Worm (Caenorhabditis elegans) whole organism, L4 larva: ENCODE data around the gene F40F11.3.

Experiments used
- D1046.2 ChIP-seq: fragments of 200-800 bp; sonication (Bioruptor generic); IDR thresholded peaks from 2 replicates; pipeline ENCODE4 v1.3.6; 2022; ENCODE audit warnings: missing genetic modification characterization, missing compliant biosample characterization
- F10B5.3 ChIP-seq: sonication (generic microtip); optimal IDR thresholded peaks from 2 replicates; lab custom pipeline; 2016; ENCODE audit warnings: mild to moderate bottlenecking, missing genetic modification characterization, missing compliant biosample characterization
- F26F4.8 ChIP-seq: fragments of 200-800 bp; sonication (Bioruptor generic); conservative IDR thresholded peaks from 2 replicates; pipeline ENCODE4 v1.3.6; 2022; ENCODE audit warnings: missing genetic modification characterization, missing compliant biosample characterization
- F44E2.7 ChIP-seq: fragments of 200-800 bp; sonication (Bioruptor generic); IDR thresholded peaks from 2 replicates; pipeline ENCODE4 v2.1.2; 2022; ENCODE audit warnings: missing genetic modification characterization, missing compliant biosample characterization
- T26A8.4 ChIP-seq: fragments of 200-800 bp; sonication (Bioruptor generic); IDR thresholded peaks from 2 replicates; pipeline ENCODE4 v1.3.6; 2022; ENCODE audit warnings: missing genetic modification characterization, missing compliant biosample characterization
- ZK337.2 ChIP-seq: fragments of 200-800 bp; sonication (Bioruptor generic); IDR thresholded peaks from 2 replicates; pipeline ENCODE4 v1.3.6; 2022; ENCODE audit warnings: missing genetic modification reagents, missing genetic modification characterization, missing compliant biosample characterization
- ama-1 ChIP-seq: fragments of 150-350 bp; optimal IDR thresholded peaks from 2 replicates; lab custom pipeline; 2014; ENCODE audit warnings: inconsistent platforms, mixed read lengths
- ceh-32 ChIP-seq: sonication (generic microtip); optimal IDR thresholded peaks from 2 replicates; lab custom pipeline; 2016; ENCODE audit warnings: mild to moderate bottlenecking, missing genetic modification characterization, missing compliant biosample characterization; ENCODE audit not compliant: poor library complexity
- ceh-44 ChIP-seq: fragments of 200-800 bp; sonication (Bioruptor generic); IDR thresholded peaks from 2 replicates; pipeline ENCODE4 v1.3.6; 2022; ENCODE audit warnings: missing genetic modification reagents, missing genetic modification characterization, missing compliant biosample characterization
- ces-1 ChIP-seq: fragments of 150-350 bp; sonication (generic microtip); optimal IDR thresholded peaks from 4 replicates; lab custom pipeline; 2014; ENCODE audit warnings: missing biosample characterization, missing genetic modification reagents, missing genetic modification characterization
- ctbp-1 ChIP-seq: fragments of 200-800 bp; sonication (Bioruptor generic); IDR thresholded peaks from 2 replicates; pipeline ENCODE4 v1.3.6; 2022; ENCODE audit warnings: missing genetic modification reagents, missing genetic modification characterization, missing compliant biosample characterization
- daf-19 ChIP-seq: fragments of 200-800 bp; sonication (Bioruptor generic); conservative IDR thresholded peaks from 2 replicates; pipeline ENCODE4 v1.3.6; 2022; ENCODE audit warnings: missing genetic modification characterization, missing compliant biosample characterization
- dmd-8 ChIP-seq: fragments of 200-800 bp; sonication (Bioruptor generic); IDR thresholded peaks from 2 replicates; pipeline ENCODE4 v1.3.6; 2022; ENCODE audit warnings: missing genetic modification characterization, missing compliant biosample characterization
- dmd-9 ChIP-seq: fragments of 200-800 bp; sonication (Bioruptor generic); IDR thresholded peaks from 2 replicates; pipeline ENCODE4 v1.3.6; 2022; ENCODE audit warnings: missing genetic modification reagents, missing genetic modification characterization, missing compliant biosample characterization
- dpl-1 ChIP-seq: fragments of 150-350 bp; optimal IDR thresholded peaks from 2 replicates; lab custom pipeline; 2014; ENCODE audit warnings: missing biosample characterization, missing genetic modification reagents, missing genetic modification characterization
- duxl-1 ChIP-seq: sonication (generic microtip); optimal IDR thresholded peaks from 2 replicates; lab custom pipeline; 2016; ENCODE audit warnings: mild to moderate bottlenecking, missing genetic modification characterization, moderate library complexity, missing compliant biosample characterization; ENCODE audit not compliant: poor library complexity
- fkh-10 ChIP-seq: fragments of 150-350 bp; optimal IDR thresholded peaks from 2 replicates; lab custom pipeline; 2014; ENCODE audit warnings: missing biosample characterization, missing genetic modification reagents, missing genetic modification characterization
- hif-1 ChIP-seq, 2 experiments: sonication (generic microtip); optimal IDR thresholded peaks; 2 replicates each; lab custom pipeline; 2016 to 2017; ENCODE audit warnings: missing compliant biosample characterization in 2 of 2, missing genetic modification characterization in 2 of 2, missing genetic modification reagents in 2 of 2, missing genotype in 2 of 2, mild to moderate bottlenecking in 1 of 2
- hlh-30 ChIP-seq: sonication (generic microtip); optimal IDR thresholded peaks from 2 replicates; lab custom pipeline; 2017; ENCODE audit warnings: antibody characterized with exemption, mild to moderate bottlenecking, missing genetic modification characterization, missing compliant biosample characterization; ENCODE audit not compliant: insufficient read depth
- hmg-1.1 ChIP-seq: fragments of 200-800 bp; sonication (Bioruptor generic); IDR thresholded peaks from 2 replicates; pipeline ENCODE4 v1.3.6; 2022; ENCODE audit warnings: missing genetic modification reagents, missing genetic modification characterization, missing compliant biosample characterization
- lim-7 ChIP-seq: fragments of 200-800 bp; sonication (Bioruptor generic); IDR thresholded peaks from 2 replicates; pipeline ENCODE4 v1.3.6; 2022; ENCODE audit warnings: missing genetic modification characterization, missing compliant biosample characterization
- lin-13 ChIP-seq: fragments of 150-350 bp; optimal IDR thresholded peaks from 2 replicates; lab custom pipeline; 2014; ENCODE audit warnings: missing biosample characterization, missing genetic modification reagents, missing genetic modification characterization
- lin-29 ChIP-seq: fragments of 200-800 bp; sonication (Bioruptor generic); IDR thresholded peaks from 2 replicates; pipeline ENCODE4 v1.3.6; 2022; ENCODE audit warnings: missing genetic modification reagents, missing genetic modification characterization, missing compliant biosample characterization
- lin-39 ChIP-seq: fragments of 150-350 bp; optimal IDR thresholded peaks from 2 replicates; lab custom pipeline; 2014; ENCODE audit warnings: missing biosample characterization, missing genetic modification reagents, missing genetic modification characterization
- madf-5 ChIP-seq, 2 experiments: fragments of 200-800 bp; sonication (Bioruptor generic); IDR thresholded peaks; 2 replicates each; pipeline ENCODE4 v1.3.6; 2022; ENCODE audit warnings: missing compliant biosample characterization in 2 of 2, missing genetic modification characterization in 2 of 2
- mdt-29 ChIP-seq: fragments of 200-800 bp; sonication (Bioruptor generic); IDR thresholded peaks from 2 replicates; pipeline ENCODE4 v1.3.6; 2022; ENCODE audit warnings: missing genetic modification reagents, missing genetic modification characterization, missing compliant biosample characterization
- mes-2 ChIP-seq: sonication (generic microtip); optimal IDR thresholded peaks from 2 replicates; lab custom pipeline; 2016; ENCODE audit warnings: missing genotype, mild to moderate bottlenecking, missing genetic modification characterization, missing compliant biosample characterization; ENCODE audit not compliant: poor library complexity, severe bottlenecking
- nhr-102 ChIP-seq: sonication (generic microtip); optimal IDR thresholded peaks from 2 replicates; lab custom pipeline; 2016; ENCODE audit warnings: mild to moderate bottlenecking, missing genetic modification characterization, moderate library complexity, missing compliant biosample characterization
- nhr-11 ChIP-seq: fragments of 150-350 bp; optimal IDR thresholded peaks from 2 replicates; lab custom pipeline; 2014; ENCODE audit warnings: missing biosample characterization, missing genetic modification characterization
- nhr-237 ChIP-seq: sonication (generic microtip); optimal IDR thresholded peaks from 2 replicates; lab custom pipeline; 2017; ENCODE audit warnings: missing biosample characterization, missing genetic modification characterization
- nhr-28 ChIP-seq: fragments of 150-350 bp; optimal IDR thresholded peaks from 2 replicates; lab custom pipeline; 2014; ENCODE audit warnings: missing biosample characterization, missing genetic modification characterization
- nhr-41 ChIP-seq: fragments of 200-800 bp; sonication (Bioruptor generic); IDR thresholded peaks from 2 replicates; pipeline ENCODE4 v1.3.6; 2022; ENCODE audit warnings: missing genetic modification reagents, missing genetic modification characterization, missing compliant biosample characterization
- nhr-42 ChIP-seq: fragments of 200-800 bp; sonication (Bioruptor generic); IDR thresholded peaks from 2 replicates; pipeline ENCODE4 v1.3.6; 2022; ENCODE audit warnings: missing genetic modification characterization, missing compliant biosample characterization
- nhr-48 ChIP-seq: sonication (generic microtip); optimal IDR thresholded peaks from 2 replicates; lab custom pipeline; 2016; ENCODE audit warnings: mild to moderate bottlenecking, missing genetic modification characterization, missing compliant biosample characterization
- nhr-6 ChIP-seq: fragments of 150-350 bp; optimal IDR thresholded peaks from 2 replicates; lab custom pipeline; 2014; ENCODE audit warnings: missing biosample characterization, missing genetic modification characterization
- pha-4 ChIP-seq, 2 experiments: fragments of 150-350 bp in 1 of 2; fragments of 200-800 bp in 1 of 2; sonication (Bioruptor generic) in 1 of 2; IDR thresholded peaks in 1 of 2; optimal IDR thresholded peaks in 1 of 2; 2 replicates each; pipeline versions ENCODE4 v1.3.6 to Lab custom; 2014 to 2022; ENCODE audit warnings: missing genetic modification characterization in 2 of 2, missing genetic modification reagents in 2 of 2, missing biosample characterization in 1 of 2, missing compliant biosample characterization in 1 of 2
- php-3 ChIP-seq: fragments of 200-800 bp; sonication (Bioruptor generic); IDR thresholded peaks from 2 replicates; pipeline ENCODE4 v1.3.6; 2022; ENCODE audit warnings: missing genetic modification reagents, missing genetic modification characterization, missing compliant biosample characterization
- rbr-2 ChIP-seq: sonication (generic microtip); optimal IDR thresholded peaks from 2 replicates; lab custom pipeline; 2016; ENCODE audit warnings: missing genotype, missing genetic modification characterization, missing compliant biosample characterization
- saeg-2 ChIP-seq: fragments of 200-800 bp; sonication (Bioruptor generic); IDR thresholded peaks from 2 replicates; pipeline ENCODE4 v1.3.6; 2022; ENCODE audit warnings: missing genetic modification reagents, missing genetic modification characterization, missing compliant biosample characterization
- sdz-12 ChIP-seq: fragments of 200-800 bp; sonication (Bioruptor generic); optimal IDR thresholded peaks from 2 replicates; lab custom pipeline; 2018; ENCODE audit warnings: mild to moderate bottlenecking, missing genetic modification characterization, missing compliant biosample characterization
- snpc-1.2 ChIP-seq: fragments of 200-800 bp; sonication (Bioruptor generic); IDR thresholded peaks from 2 replicates; pipeline ENCODE4 v1.3.6; 2022; ENCODE audit warnings: missing genetic modification reagents, missing genetic modification characterization, missing compliant biosample characterization
- spr-3 ChIP-seq: fragments of 200-800 bp; sonication (Bioruptor generic); optimal IDR thresholded peaks from 2 replicates; lab custom pipeline; 2018; ENCODE audit warnings: mild to moderate bottlenecking, missing genetic modification characterization, missing compliant biosample characterization
- tra-1 ChIP-seq: fragments of 200-800 bp; sonication (Bioruptor generic); IDR thresholded peaks from 2 replicates; pipeline ENCODE4 v1.3.6; 2022; ENCODE audit warnings: missing genetic modification reagents, missing genetic modification characterization, missing compliant biosample characterization
- unc-39 ChIP-seq: sonication (generic microtip); optimal IDR thresholded peaks from 2 replicates; lab custom pipeline; 2017; ENCODE audit warnings: missing biosample characterization, missing genetic modification characterization
- unc-62 ChIP-seq, 3 experiments: fragments of 150-350 bp in 1 of 3; sonication (generic microtip); optimal IDR thresholded peaks in 2 of 3; peaks in 1 of 3; 1 replicate in 1 of 3; 2 replicates in 2 of 3; lab custom pipeline; 2014 to 2017; ENCODE audit warnings: missing biosample characterization in 3 of 3, missing genetic modification characterization in 3 of 3, missing genetic modification reagents in 3 of 3, missing genotype in 1 of 3
- vab-7 ChIP-seq: fragments of 200-800 bp; sonication (Bioruptor generic); IDR thresholded peaks from 2 replicates; pipeline ENCODE4 v1.3.6; 2022; ENCODE audit warnings: missing genetic modification reagents, missing genetic modification characterization, missing compliant biosample characterization
- zag-1 ChIP-seq: fragments of 150-350 bp; optimal IDR thresholded peaks from 2 replicates; lab custom pipeline; 2014; ENCODE audit warnings: missing biosample characterization, missing genetic modification characterization
- zfp-3 ChIP-seq: fragments of 200-800 bp; sonication (Bioruptor generic); conservative IDR thresholded peaks from 2 replicates; pipeline ENCODE4 v1.3.6; 2022; ENCODE audit warnings: missing genetic modification reagents, missing genetic modification characterization, missing compliant biosample characterization
- zip-2 ChIP-seq: fragments of 150-350 bp; optimal IDR thresholded peaks from 2 replicates; lab custom pipeline; 2014; ENCODE audit warnings: missing biosample characterization, missing genetic modification characterization
- ztf-11 ChIP-seq: fragments of 150-350 bp; optimal IDR thresholded peaks from 2 replicates; lab custom pipeline; 2014; ENCODE audit warnings: missing biosample characterization, missing genetic modification characterization

The F40F11.3 gene

ce11 chrIV:11566146-11566545 lies 27.7 kb downstream of the F40F11.3 start, which contains the start of gene sec-24.1 (continued):
- peak; percentile 42 for TF ChIP-seq fkh-10 (GFP tag; lab: Kevin White, UChicago)
- TF ChIP-seq ama-1 = no peak
- TF ChIP-seq zfp-3 (GFP tag; lab: Robert Waterston, UW) = 0 out of 2 replicates have a peak, but pooled peaks have one; percentile 55
- TF ChIP-seq nhr-6 (tag; lab: Kevin White, UChicago) = peak; percentile 90
- TF ChIP-seq zip-2 (tag; lab: Kevin White, UChicago) = peak; percentile 54
- no peak for TF ChIP-seq nhr-41 (GFP tag; lab: Robert Waterston, UW)
- TF ChIP-seq vab-7 = no peak
- peak; percentile 52 for TF ChIP-seq lin-13 (GFP tag; lab: Kevin White, UChicago)
- no peak for TF ChIP-seq unc-39 (tag; lab: Kevin White, UChicago)
- no peak for TF ChIP-seq F26F4.8 (GFP tag; lab: Robert Waterston, UW)
- no peak for TF ChIP-seq F44E2.7 (GFP tag; lab: Robert Waterston, UW)
- TF ChIP-seq nhr-11 = peak; percentile 46
- peak; percentile 5 for TF ChIP-seq zag-1 (tag; lab: Kevin White, UChicago)
- peak; percentile 62; the same call in 1 of the 2 replicates for TF ChIP-seq lin-29
- TF ChIP-seq duxl-1 (tag; lab: Kevin White, UChicago) = peak; percentile 87
- no peak for TF ChIP-seq dmd-8 (GFP tag; lab: Robert Waterston, UW)
- TF ChIP-seq ces-1 = no peak
- TF ChIP-seq spr-3 (GFP tag; lab: Kevin White, UChicago) = peak; percentile 28
- TF ChIP-seq F10B5.3 (tag; lab: Kevin White, UChicago) = peak; percentile 41
- no peak for TF ChIP-seq nhr-42 (GFP tag; lab: Robert Waterston, UW)
- TF ChIP-seq hif-1 (tag; optimal IDR thresholded peaks at IDR 0.05; lab: Kevin White, UChicago) = peak in 1 of 2 experiments; percentile 69
- TF ChIP-seq mes-2 (tag; lab: Kevin White, UChicago) = peak; percentile 93
- TF ChIP-seq dmd-9 = no peak
- peak; percentile 82 for TF ChIP-seq rbr-2 (tag; lab: Kevin White, UChicago)
- no peak for TF ChIP-seq lin-39 (tag; lab: Kevin White, UChicago)
- TF ChIP-seq ztf-11 (tag; lab: Kevin White, UChicago) = no peak
- 0 out of 2 replicates have a peak, but pooled peaks have one; percentile 16 for TF ChIP-seq snpc-1.2 (GFP tag; lab: Robert Waterston, UW)
- peak; percentile 88 for TF ChIP-seq T26A8.4
- TF ChIP-seq D1046.2 (GFP tag; lab: Robert Waterston, UW) = no peak
- no peak for TF ChIP-seq nhr-237 (tag; lab: Kevin White, UChicago)
- TF ChIP-seq ceh-44 = peak; percentile 73
- peak; percentile 55 for TF ChIP-seq nhr-28
- TF ChIP-seq nhr-102 = peak; percentile 91
- no peak for TF ChIP-seq daf-19
- TF ChIP-seq ZK337.2 (GFP tag; lab: Robert Waterston, UW) = no peak
- TF ChIP-seq dpl-1 (GFP tag; lab: Kevin White, UChicago) = peak; percentile 95
- TF ChIP-seq pha-4 (GFP tag; IDR thresholded peaks at IDR 0.05; lab: Robert Waterston, UW) = peak; percentile 84
- no peak for TF ChIP-seq pha-4 (tag; optimal IDR thresholded peaks at IDR 0.05; lab: Kevin White, UChicago)
- peak; percentile 92 for TF ChIP-seq hmg-1.1 (GFP tag; lab: Robert Waterston, UW)
- TF ChIP-seq madf-5 (GFP tag; IDR thresholded peaks at IDR 0.05; lab: Robert Waterston, UW) = no peak
- TF ChIP-seq sdz-12 (GFP tag; lab: Kevin White, UChicago) = no peak
- 0 out of 2 replicates have a peak, but pooled peaks have one; percentile 44 for TF ChIP-seq saeg-2 (GFP tag; lab: Robert Waterston, UW)
- TF ChIP-seq unc-62 (GFP tag; optimal IDR thresholded peaks at IDR 0.05 in 1 of 2; lab: Kevin White, UChicago) = peak in 1 of 2 experiments; percentile 98
- TF ChIP-seq unc-62 (tag; optimal IDR thresholded peaks at IDR 0.05; lab: Kevin White, UChicago) = no peak
- TF ChIP-seq php-3 (GFP tag; lab: Robert Waterston, UW) = peak; percentile 65; the same call in 1 of the 2 replicates
- TF ChIP-seq hlh-30 (tag; lab: Kevin White, UChicago) = peak; percentile 89
- no peak for TF ChIP-seq tra-1 (GFP tag; lab: Robert Waterston, UW)
- TF ChIP-seq ctbp-1 (GFP tag; lab: Robert Waterston, UW) = peak; percentile 71
- peak; percentile 61 for TF ChIP-seq nhr-48
- TF ChIP-seq ceh-32 = no peak
- TF ChIP-seq mdt-29 (GFP tag; lab: Robert Waterston, UW) = peak; percentile 50; the same call in 1 of the 2 replicates
- no peak for TF ChIP-seq lim-7 (GFP tag; lab: Robert Waterston, UW)
